Fruit fly (Drosophila melanogaster): ENCODE measurements around the gene CG2617.

dm6 chr2L:20724024-20724423 is 41.9 kb downstream of the CG2617 start:
- TF ChIP-seq CG8478 (optimal IDR thresholded peaks at IDR 0.05), result no peak
- TF ChIP-seq CTCF (optimal IDR thresholded peaks at IDR 0.05), result no peak

All from S2 (cell line).